Worm (Caenorhabditis elegans) whole organism, late embryonic: ENCODE results near the gene shn-1.

ENCODE experiments used
- ama-1 ChIP-seq: fragments of 150-350 bp; optimal IDR thresholded peaks from 2 replicates; lab custom pipeline; 2014
- elt-2 ChIP-seq: sonication (generic microtip); optimal IDR thresholded peaks from 2 replicates; lab custom pipeline; 2016; ENCODE audit warnings: missing genetic modification reagents, missing genetic modification characterization, missing compliant biosample characterization
- hlh-8 ChIP-seq: sonication (generic microtip); optimal IDR thresholded peaks from 2 replicates; lab custom pipeline; 2016; ENCODE audit warnings: missing genotype, missing genetic modification characterization, missing compliant biosample characterization
- nhr-11 ChIP-seq: fragments of 150-350 bp; optimal IDR thresholded peaks from 2 replicates; lab custom pipeline; 2014; ENCODE audit warnings: missing biosample characterization, missing genetic modification characterization
- pha-4 ChIP-seq: fragments of 150-350 bp; optimal IDR thresholded peaks from 2 replicates; lab custom pipeline; 2018; ENCODE audit warnings: missing biosample characterization, missing genetic modification reagents, missing genetic modification characterization

- TF ChIP-seq nhr-11 (tag; lab: Kevin White, UChicago) = no peak
- no peak for TF ChIP-seq ama-1
- TF ChIP-seq pha-4 (tag; lab: Kevin White, UChicago) = no peak
- no peak for TF ChIP-seq elt-2 (tag; lab: Kevin White, UChicago)
- no peak for TF ChIP-seq hlh-8 (tag; lab: Kevin White, UChicago)
These were observed 8.0 kb upstream of the shn-1 start for ce11 chrII:11398787-11399186.
